Worm (Caenorhabditis elegans) whole organism, late embryonic: ENCODE data around the gene srg-38.
"Not testable (repeated sequence)": the region's sequence is repeated elsewhere in the genome, so short reads cannot be mapped to it uniquely, and the experiment has no call there.

Source experiments
- C08G9.2 ChIP-seq: sonication (generic microtip); optimal IDR thresholded peaks from 2 replicates; lab custom pipeline; 2016; ENCODE audit warnings: mild to moderate bottlenecking, missing genetic modification characterization, moderate library complexity, missing compliant biosample characterization
- K02D7.2 ChIP-seq: sonication (generic microtip); optimal IDR thresholded peaks from 2 replicates; lab custom pipeline; 2017; ENCODE audit warnings: mild to moderate bottlenecking, missing genetic modification characterization, missing compliant biosample characterization
- K09A11.1 ChIP-seq: sonication (generic microtip); optimal IDR thresholded peaks from 2 replicates; lab custom pipeline; 2017; ENCODE audit warnings: antibody characterized with exemption, mild to moderate bottlenecking, missing genetic modification characterization, missing compliant biosample characterization; ENCODE audit not compliant: insufficient read depth
- T23F11.4 ChIP-seq: fragments of 200-800 bp; sonication (Bioruptor generic); optimal IDR thresholded peaks from 2 replicates; lab custom pipeline; 2018; ENCODE audit warnings: mild to moderate bottlenecking, missing genetic modification characterization, missing compliant biosample characterization
- ahr-1 ChIP-seq: sonication (generic microtip); optimal IDR thresholded peaks from 2 replicates; lab custom pipeline; 2016; ENCODE audit warnings: missing genetic modification characterization, missing compliant biosample characterization
- ceh-14 ChIP-seq: sonication (generic microtip); optimal IDR thresholded peaks from 2 replicates; lab custom pipeline; 2016; ENCODE audit warnings: missing genotype, missing genetic modification characterization, missing compliant biosample characterization
- ceh-45 ChIP-seq: fragments of 200-800 bp; sonication (Bioruptor generic); IDR thresholded peaks from 2 replicates; pipeline ENCODE4 v1.3.6; 2022; ENCODE audit warnings: missing genetic modification reagents, missing genetic modification characterization, missing compliant biosample characterization
- ceh-6 ChIP-seq: fragments of 200-800 bp; sonication (Bioruptor generic); optimal IDR thresholded peaks from 2 replicates; lab custom pipeline; 2018; ENCODE audit warnings: mild to moderate bottlenecking, missing genetic modification characterization, missing compliant biosample characterization
- che-1 ChIP-seq: sonication (generic microtip); optimal IDR thresholded peaks from 2 replicates; lab custom pipeline; 2016; ENCODE audit warnings: mild to moderate bottlenecking, missing genetic modification characterization, missing compliant biosample characterization
- ets-4 ChIP-seq: sonication (generic microtip); optimal IDR thresholded peaks from 2 replicates; lab custom pipeline; 2016; ENCODE audit warnings: missing genetic modification characterization, missing compliant biosample characterization
- fkh-10 ChIP-seq: fragments of 150-350 bp; optimal IDR thresholded peaks from 2 replicates; lab custom pipeline; 2014; ENCODE audit warnings: missing biosample characterization, missing genetic modification reagents, missing genetic modification characterization
- hlh-30 ChIP-seq: sonication (generic microtip); optimal IDR thresholded peaks from 2 replicates; lab custom pipeline; 2017; ENCODE audit warnings: antibody characterized with exemption, missing genetic modification characterization, missing compliant biosample characterization; ENCODE audit not compliant: insufficient read depth
- hlh-8 ChIP-seq: sonication (generic microtip); optimal IDR thresholded peaks from 2 replicates; lab custom pipeline; 2016; ENCODE audit warnings: missing genotype, missing genetic modification characterization, missing compliant biosample characterization
- nhr-11 ChIP-seq: fragments of 150-350 bp; optimal IDR thresholded peaks from 2 replicates; lab custom pipeline; 2014; ENCODE audit warnings: missing biosample characterization, missing genetic modification characterization
- odd-2 ChIP-seq: sonication (generic microtip); optimal IDR thresholded peaks from 2 replicates; lab custom pipeline; 2017; ENCODE audit warnings: antibody characterized with exemption, mild to moderate bottlenecking, missing genetic modification characterization, missing compliant biosample characterization
- pqm-1 ChIP-seq: sonication (generic microtip); optimal IDR thresholded peaks from 2 replicates; lab custom pipeline; 2016; ENCODE audit warnings: missing genetic modification characterization, missing compliant biosample characterization
- pros-1 ChIP-seq: fragments of 150-350 bp; optimal IDR thresholded peaks from 2 replicates; lab custom pipeline; 2014; ENCODE audit warnings: missing biosample characterization, missing genetic modification reagents, missing genetic modification characterization
- ref-2 ChIP-seq: sonication (generic microtip); optimal IDR thresholded peaks from 2 replicates; lab custom pipeline; 2016; ENCODE audit warnings: missing genetic modification characterization, missing compliant biosample characterization
- sdc-2 ChIP-seq: sonication (generic microtip); optimal IDR thresholded peaks from 2 replicates; lab custom pipeline; 2016; ENCODE audit warnings: missing genotype, missing genetic modification characterization, missing compliant biosample characterization
- syd-9 ChIP-seq: sonication (generic microtip); optimal IDR thresholded peaks from 2 replicates; lab custom pipeline; 2016; ENCODE audit warnings: mild to moderate bottlenecking, missing genetic modification characterization, moderate library complexity, missing compliant biosample characterization
- tbx-2 ChIP-seq: sonication (generic microtip); optimal IDR thresholded peaks from 2 replicates; lab custom pipeline; 2016; ENCODE audit warnings: missing genetic modification characterization, missing compliant biosample characterization
- unc-3 ChIP-seq, 2 experiments: fragments of 200-800 bp in 1 of 2; sonication (Bioruptor generic) in 1 of 2; sonication (generic microtip) in 1 of 2; conservative IDR thresholded peaks in 1 of 2; optimal IDR thresholded peaks in 1 of 2; 2 replicates each; pipeline versions ENCODE4 v1.3.6 to Lab custom; 2016 to 2022; ENCODE audit warnings: missing compliant biosample characterization in 2 of 2, missing genetic modification characterization in 2 of 2, missing genetic modification reagents in 1 of 2
- unc-42 ChIP-seq: sonication (generic microtip); optimal IDR thresholded peaks from 2 replicates; lab custom pipeline; 2016; ENCODE audit warnings: missing genotype, missing genetic modification characterization, missing compliant biosample characterization
- unc-55 ChIP-seq: sonication (generic microtip); optimal IDR thresholded peaks from 2 replicates; lab custom pipeline; 2017; ENCODE audit warnings: missing biosample characterization, missing genetic modification reagents, missing genetic modification characterization

The srg-38 gene

DNA sequence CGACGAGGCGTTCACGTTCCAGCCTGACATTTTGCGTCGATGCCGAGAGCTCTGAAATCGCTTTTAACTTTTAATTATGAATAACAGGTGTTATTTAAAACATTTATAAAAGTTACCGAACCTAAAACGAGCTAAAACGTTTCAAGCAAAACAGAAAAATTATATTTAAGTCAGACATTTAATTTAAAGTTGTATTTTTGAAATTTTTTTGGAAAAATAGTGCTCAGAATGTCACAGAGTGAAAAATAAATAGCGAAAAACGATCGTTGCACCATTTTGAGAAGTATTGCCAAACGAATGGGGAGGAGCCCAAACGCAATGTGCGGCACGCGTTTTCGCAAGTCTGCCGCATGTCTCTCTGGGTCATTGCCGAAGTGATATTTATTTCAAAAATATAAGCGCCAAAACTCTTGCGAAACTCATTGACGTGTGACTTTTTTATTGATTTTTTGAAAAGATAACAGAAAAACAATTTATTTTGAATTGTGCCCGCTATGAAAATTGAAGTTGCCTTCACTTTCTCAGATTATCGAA lies 42.3 kb downstream of the srg-38 start, which contains the start of gene erfa-3 (continued):
- TF ChIP-seq hlh-30 (tag; lab: Kevin White, UChicago) (peak; percentile 49), C08G9.2 (tag; lab: Kevin White, UChicago) (peak; percentile 62), tbx-2 (tag; lab: Kevin White, UChicago) (peak; percentile 88), ets-4 (tag; lab: Kevin White, UChicago) (peak; percentile 31), unc-55 (GFP tag; lab: Kevin White, UChicago) (no peak), sdc-2 (tag; lab: Kevin White, UChicago) (peak; percentile 60), nhr-11 (tag; lab: Kevin White, UChicago) (no peak), hlh-8 (tag; lab: Kevin White, UChicago) (peak; percentile 68), ceh-45 (peak; percentile 24; the same call in 1 of the 2 replicates), ref-2 (tag; lab: Kevin White, UChicago) (peak; percentile 84), che-1 (tag; lab: Kevin White, UChicago) (peak; percentile 65), syd-9 (tag; lab: Kevin White, UChicago) (peak; percentile 73), K02D7.2 (peak; percentile 73), fkh-10 (GFP tag; lab: Kevin White, UChicago) (no peak), ceh-14 (tag; lab: Kevin White, UChicago) (peak; percentile 91), ahr-1 (peak; percentile 57), T23F11.4 (GFP tag; lab: Kevin White, UChicago) (peak; percentile 71), pros-1 (tag; lab: Kevin White, UChicago) (no peak), pqm-1 (tag; lab: Kevin White, UChicago) (no peak), unc-42 (no peak), ceh-6 (peak; percentile 64), K09A11.1 (tag; lab: Kevin White, UChicago) (peak; percentile 87)

DNA sequence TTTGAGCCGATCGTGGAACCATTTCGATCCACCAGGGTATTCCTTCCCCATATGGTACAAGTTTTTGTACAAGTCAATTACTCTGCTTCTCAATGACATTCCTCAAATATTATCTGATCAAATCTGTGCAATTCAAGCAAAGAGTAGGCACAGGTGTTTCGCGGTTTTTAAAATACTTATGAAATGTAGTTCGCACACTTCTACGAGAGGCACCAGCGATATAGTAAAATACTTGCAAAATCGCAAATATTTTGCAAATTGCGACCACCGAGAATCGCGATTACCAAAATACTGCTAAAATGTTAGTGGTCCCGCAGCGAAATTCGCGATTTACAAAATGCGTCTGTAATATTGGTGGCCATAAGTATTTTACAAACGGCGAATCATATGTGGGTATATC lies 45.8 kb downstream of the srg-38 start, which contains the start of gene Y42A5A.5:
TSS of gene Y42A5A.5 (minus strand) at position 101 of the 400 bp plus-strand sequence.
- TF ChIP-seq odd-2 (tag; lab: Kevin White, UChicago); unc-3 (GFP tag; conservative IDR thresholded peaks at IDR 0.05; lab: Robert Waterston, UW); unc-3 (tag; optimal IDR thresholded peaks at IDR 0.05; lab: Kevin White, UChicago); ref-2 (tag; lab: Kevin White, UChicago): not testable (repeated sequence)

DNA sequence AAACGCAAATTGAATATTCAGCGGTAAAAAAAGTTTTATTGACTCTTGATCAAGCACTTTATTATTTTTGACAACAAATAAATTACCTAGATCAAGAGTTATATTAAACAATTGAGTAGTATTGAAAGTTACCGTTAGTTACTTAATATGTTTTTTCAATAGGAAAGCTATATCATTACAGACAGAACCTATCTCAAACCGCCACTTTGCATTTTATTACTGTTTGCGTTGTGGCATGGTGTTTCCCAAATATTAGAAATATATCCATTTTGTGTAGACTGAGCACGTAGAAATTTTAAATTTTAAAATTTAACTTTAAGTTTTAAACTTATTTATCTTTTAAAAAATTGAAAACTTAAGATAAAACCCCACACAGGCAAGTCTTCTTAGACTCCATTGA lies 51.0 kb downstream of the srg-38 start:
- TF ChIP-seq ref-2 (tag; lab: Kevin White, UChicago), result no peak
- TF ChIP-seq, all 69 proteins: peak for 0
